Worm (Caenorhabditis elegans) whole organism, young adult: ENCODE data around the gene T26G10.5.

Source experiments
- B0019.2 ChIP-seq: fragments of 200-800 bp; sonication (Bioruptor generic); conservative IDR thresholded peaks from 2 replicates; pipeline ENCODE4 v1.3.6; 2022; ENCODE audit warnings: missing genetic modification reagents, missing genetic modification characterization, missing compliant biosample characterization
- C17E4.6 ChIP-seq: fragments of 200-800 bp; sonication (Bioruptor generic); IDR thresholded peaks from 2 replicates; pipeline ENCODE4 v1.3.6; 2022; ENCODE audit warnings: missing genetic modification reagents, missing genetic modification characterization, missing compliant biosample characterization
- F10E7.11 ChIP-seq: sonication (generic microtip); optimal IDR thresholded peaks from 2 replicates; lab custom pipeline; 2017; ENCODE audit warnings: mild to moderate bottlenecking, missing genetic modification characterization, moderate library complexity, missing compliant biosample characterization
- F22D6.2 ChIP-seq: sonication (generic microtip); optimal IDR thresholded peaks from 2 replicates; lab custom pipeline; 2016; ENCODE audit warnings: mild to moderate bottlenecking, missing genetic modification characterization, missing compliant biosample characterization
- F23B12.7 ChIP-seq: sonication (generic microtip); optimal IDR thresholded peaks from 2 replicates; lab custom pipeline; 2017; ENCODE audit warnings: missing genetic modification characterization, mild to moderate bottlenecking, missing compliant biosample characterization, antibody characterized with exemption, moderate library complexity; ENCODE audit not compliant: insufficient read depth
- F39B2.1 ChIP-seq: fragments of 200-800 bp; sonication (Bioruptor generic); IDR thresholded peaks from 2 replicates; pipeline ENCODE4 v1.3.6; 2022; ENCODE audit warnings: missing genetic modification reagents, missing genetic modification characterization, missing compliant biosample characterization
- F55B11.4 ChIP-seq: sonication (generic microtip); optimal IDR thresholded peaks from 2 replicates; lab custom pipeline; 2016; ENCODE audit warnings: missing compliant biosample characterization, missing genetic modification characterization, borderline replicate concordance; ENCODE audit not compliant: insufficient read depth
- K11D2.4 ChIP-seq: fragments of 200-800 bp; sonication (Bioruptor generic); IDR thresholded peaks from 2 replicates; pipeline ENCODE4 v1.3.6; 2022; ENCODE audit warnings: missing genetic modification reagents, missing genetic modification characterization, missing compliant biosample characterization
- K12H6.12 ChIP-seq: fragments of 200-800 bp; sonication (Bioruptor generic); optimal IDR thresholded peaks from 2 replicates; lab custom pipeline; 2018; ENCODE audit warnings: mild to moderate bottlenecking, missing genetic modification characterization, missing compliant biosample characterization
- T26A5.8 ChIP-seq: sonication (generic microtip); optimal IDR thresholded peaks from 2 replicates; lab custom pipeline; 2016; ENCODE audit warnings: missing genetic modification characterization, missing compliant biosample characterization
- Y95B8A.8 ChIP-seq: fragments of 200-800 bp; sonication (Bioruptor generic); IDR thresholded peaks from 2 replicates; pipeline ENCODE4 v1.3.6; 2022; ENCODE audit warnings: missing genetic modification reagents, missing genetic modification characterization, missing compliant biosample characterization
- akir-1 ChIP-seq: fragments of 200-800 bp; sonication (Bioruptor generic); optimal IDR thresholded peaks from 2 replicates; lab custom pipeline; 2018; ENCODE audit warnings: mild to moderate bottlenecking, missing genetic modification characterization, moderate library complexity, missing compliant biosample characterization
- bed-1 ChIP-seq: fragments of 200-800 bp; sonication (Bioruptor generic); IDR thresholded peaks from 2 replicates; pipeline ENCODE4 v1.3.6; 2022; ENCODE audit warnings: missing genetic modification reagents, missing genetic modification characterization, missing compliant biosample characterization
- bed-2 ChIP-seq: fragments of 200-800 bp; sonication (Bioruptor generic); IDR thresholded peaks from 2 replicates; pipeline ENCODE4 v1.3.6; 2022; ENCODE audit warnings: missing genetic modification reagents, missing genetic modification characterization, missing compliant biosample characterization
- cebp-1 ChIP-seq, 2 experiments: fragments of 200-800 bp in 1 of 2; sonication (Bioruptor generic) in 1 of 2; sonication (generic microtip) in 1 of 2; IDR thresholded peaks in 1 of 2; optimal IDR thresholded peaks in 1 of 2; 2 replicates each; pipeline versions ENCODE4 v1.3.6 to Lab custom; 2017 to 2022; ENCODE audit warnings: missing compliant biosample characterization in 2 of 2, missing genetic modification characterization in 2 of 2, mild to moderate bottlenecking in 1 of 2, missing genetic modification reagents in 1 of 2, moderate library complexity in 1 of 2
- ceh-100 ChIP-seq: fragments of 200-800 bp; sonication (Bioruptor generic); IDR thresholded peaks from 2 replicates; pipeline ENCODE4 v1.3.6; 2022; ENCODE audit warnings: missing genetic modification reagents, missing genetic modification characterization, missing compliant biosample characterization
- ceh-91 ChIP-seq: fragments of 200-800 bp; sonication (Bioruptor generic); IDR thresholded peaks from 2 replicates; pipeline ENCODE4 v1.3.6; 2022; ENCODE audit warnings: missing genetic modification reagents, missing genetic modification characterization, missing compliant biosample characterization
- dpff-1 ChIP-seq: sonication (generic microtip); optimal IDR thresholded peaks from 2 replicates; lab custom pipeline; 2017; ENCODE audit warnings: mild to moderate bottlenecking, missing genetic modification characterization, missing compliant biosample characterization
- efl-1 ChIP-seq: fragments of 150-350 bp; optimal IDR thresholded peaks from 2 replicates; lab custom pipeline; 2014; ENCODE audit warnings: missing biosample characterization, missing genetic modification reagents, missing genetic modification characterization
- ekl-4 ChIP-seq: fragments of 200-800 bp; sonication (Bioruptor generic); IDR thresholded peaks from 2 replicates; pipeline ENCODE4 v1.3.6; 2022; ENCODE audit warnings: missing genetic modification reagents, missing genetic modification characterization, missing compliant biosample characterization
- him-1 ChIP-seq: sonication (generic microtip); optimal IDR thresholded peaks from 2 replicates; lab custom pipeline; 2016; ENCODE audit warnings: missing genotype, missing genetic modification reagents, missing genetic modification characterization, missing compliant biosample characterization
- hlh-12 ChIP-seq: sonication (generic microtip); optimal IDR thresholded peaks from 2 replicates; lab custom pipeline; 2016; ENCODE audit warnings: missing genetic modification characterization, missing compliant biosample characterization
- hlh-26 ChIP-seq: fragments of 200-800 bp; sonication (Bioruptor generic); conservative IDR thresholded peaks from 2 replicates; pipeline ENCODE4 v1.3.6; 2022; ENCODE audit warnings: missing genetic modification reagents, missing genetic modification characterization, missing compliant biosample characterization
- hmg-1.2 ChIP-seq: fragments of 200-800 bp; sonication (Bioruptor generic); IDR thresholded peaks from 2 replicates; pipeline ENCODE4 v1.3.6; 2022; ENCODE audit warnings: missing genetic modification reagents, missing genetic modification characterization, missing compliant biosample characterization
- hmg-20 ChIP-seq: fragments of 200-800 bp; sonication (Bioruptor generic); IDR thresholded peaks from 2 replicates; pipeline ENCODE4 v1.3.6; 2022; ENCODE audit warnings: missing genetic modification reagents, missing genetic modification characterization, missing compliant biosample characterization
- lin-26 ChIP-seq: fragments of 200-800 bp; sonication (Bioruptor generic); IDR thresholded peaks from 2 replicates; pipeline ENCODE4 v1.3.6; 2022; ENCODE audit warnings: missing genetic modification reagents, missing genetic modification characterization, missing compliant biosample characterization
- lin-35 ChIP-seq, 3 experiments: fragments of 150-350 bp in 2 of 3; sonication (generic microtip) in 1 of 3; optimal IDR thresholded peaks; 2 replicates each; lab custom pipeline; 2014 to 2018; ENCODE audit warnings: missing biosample characterization in 3 of 3, missing genetic modification characterization in 3 of 3, missing genetic modification reagents in 3 of 3
- lin-40 ChIP-seq: sonication (generic microtip); optimal IDR thresholded peaks from 2 replicates; lab custom pipeline; 2016; ENCODE audit warnings: missing genetic modification characterization, mild to moderate bottlenecking, missing compliant biosample characterization, missing genotype, missing genetic modification reagents
- lir-1 ChIP-seq: fragments of 200-800 bp; sonication (Bioruptor generic); conservative IDR thresholded peaks from 2 replicates; pipeline ENCODE4 v1.3.6; 2022; ENCODE audit warnings: missing genetic modification reagents, missing genetic modification characterization, missing compliant biosample characterization
- madf-10 ChIP-seq: sonication (generic microtip); optimal IDR thresholded peaks from 2 replicates; lab custom pipeline; 2016; ENCODE audit warnings: mild to moderate bottlenecking, missing genetic modification characterization, missing compliant biosample characterization
- madf-8 ChIP-seq: fragments of 200-800 bp; sonication (Bioruptor generic); conservative IDR thresholded peaks from 2 replicates; pipeline ENCODE4 v1.3.6; 2022; ENCODE audit warnings: missing genetic modification reagents, missing genetic modification characterization, missing compliant biosample characterization
- nfya-1 ChIP-seq: sonication (generic microtip); optimal IDR thresholded peaks from 2 replicates; lab custom pipeline; 2017; ENCODE audit warnings: antibody characterized with exemption, missing compliant biosample characterization, missing genetic modification characterization, borderline replicate concordance; ENCODE audit not compliant: insufficient read depth
- nfyb-1 ChIP-seq: fragments of 200-800 bp; sonication (Bioruptor generic); IDR thresholded peaks from 2 replicates; pipeline ENCODE4 v1.3.6; 2022; ENCODE audit warnings: missing genetic modification reagents, missing genetic modification characterization, missing compliant biosample characterization
- nhr-120 ChIP-seq: fragments of 200-800 bp; sonication (Bioruptor generic); IDR thresholded peaks from 2 replicates; pipeline ENCODE4 v1.3.6; 2022; ENCODE audit warnings: missing genetic modification characterization, missing compliant biosample characterization
- nhr-90 ChIP-seq: sonication (generic microtip); optimal IDR thresholded peaks from 2 replicates; lab custom pipeline; 2016; ENCODE audit warnings: missing genotype, mild to moderate bottlenecking, missing genetic modification characterization, missing compliant biosample characterization
- repo-1 ChIP-seq: sonication (generic microtip); optimal IDR thresholded peaks from 2 replicates; lab custom pipeline; 2017; ENCODE audit warnings: mild to moderate bottlenecking, missing genetic modification characterization, missing compliant biosample characterization
- rpc-1 ChIP-seq, 2 experiments: fragments of 150-350 bp in 1 of 2; sonication (generic microtip) in 1 of 2; optimal IDR thresholded peaks; 2 replicates each; lab custom pipeline; 2014 to 2018; ENCODE audit warnings: missing biosample characterization in 1 of 2, missing genetic modification characterization in 1 of 2, missing genetic modification reagents in 1 of 2, missing genotype in 1 of 2
- snpc-3.4 ChIP-seq: sonication (generic microtip); optimal IDR thresholded peaks from 2 replicates; lab custom pipeline; 2017; ENCODE audit warnings: missing genetic modification characterization, mild to moderate bottlenecking, missing compliant biosample characterization, antibody characterized with exemption, moderate library complexity, missing genotype, missing genetic modification reagents
- sptf-2 ChIP-seq: fragments of 200-800 bp; sonication (Bioruptor generic); optimal IDR thresholded peaks from 2 replicates; lab custom pipeline; 2018; ENCODE audit warnings: mild to moderate bottlenecking, missing genetic modification characterization, missing compliant biosample characterization
- tbp1 ChIP-seq: fragments of 200-800 bp; sonication (Bioruptor generic); optimal IDR thresholded peaks from 2 replicates; lab custom pipeline; 2018; ENCODE audit warnings: mild to moderate bottlenecking, missing genetic modification characterization, missing compliant biosample characterization
- tbx-9 ChIP-seq: sonication (generic microtip); optimal IDR thresholded peaks from 2 replicates; lab custom pipeline; 2016; ENCODE audit warnings: borderline replicate concordance, missing genetic modification characterization, inconsistent platforms, missing compliant biosample characterization
- tlf-1 ChIP-seq: fragments of 200-800 bp; sonication (Bioruptor generic); optimal IDR thresholded peaks from 2 replicates; lab custom pipeline; 2018; ENCODE audit warnings: mild to moderate bottlenecking, missing genetic modification characterization, missing compliant biosample characterization
- unc-130 ChIP-seq: sonication (generic microtip); optimal IDR thresholded peaks from 2 replicates; lab custom pipeline; 2016; ENCODE audit warnings: missing genetic modification reagents, missing genetic modification characterization, missing compliant biosample characterization
- xnd-1 ChIP-seq: sonication (generic microtip); optimal IDR thresholded peaks from 2 replicates; lab custom pipeline; 2016; ENCODE audit warnings: missing genotype, missing genetic modification reagents, missing genetic modification characterization, missing compliant biosample characterization
- ztf-25 ChIP-seq: fragments of 200-800 bp; sonication (Bioruptor generic); IDR thresholded peaks from 2 replicates; pipeline ENCODE4 v1.3.6; 2022; ENCODE audit warnings: missing genetic modification reagents, missing genetic modification characterization, missing compliant biosample characterization
- ztf-3 ChIP-seq: fragments of 200-800 bp; sonication (Bioruptor generic); optimal IDR thresholded peaks from 2 replicates; lab custom pipeline; 2018; ENCODE audit warnings: mild to moderate bottlenecking, missing genetic modification characterization, missing compliant biosample characterization

The T26G10.5 gene

ce11 chrIII:9461894-9462784 is 35.9 kb upstream of the T26G10.5 start (continued):
- no peak for TF ChIP-seq F22D6.2
- TF ChIP-seq dpff-1 (tag; lab: Kevin White, UChicago), result no peak
- TF ChIP-seq C17E4.6 (GFP tag; lab: Robert Waterston, UW), result no peak
- no peak for TF ChIP-seq nhr-90 (tag; lab: Kevin White, UChicago)
- no peak for TF ChIP-seq F23B12.7 (tag; lab: Kevin White, UChicago)
- no peak for TF ChIP-seq ceh-91 (GFP tag; lab: Robert Waterston, UW)
- no peak for TF ChIP-seq lin-40 (tag; lab: Kevin White, UChicago)
- TF ChIP-seq efl-1 (GFP tag; lab: Kevin White, UChicago), result no peak
- TF ChIP-seq sptf-2 (GFP tag; lab: Kevin White, UChicago), result no peak
- no peak for TF ChIP-seq ekl-4
- TF ChIP-seq bed-1 (GFP tag; lab: Robert Waterston, UW), result no peak
- TF ChIP-seq bed-2, result no peak
- TF ChIP-seq tbx-9 (tag; lab: Kevin White, UChicago), result no peak
- TF ChIP-seq cebp-1 (GFP tag; IDR thresholded peaks at IDR 0.05; lab: Robert Waterston, UW), result no peak
- no peak for TF ChIP-seq cebp-1 (tag; optimal IDR thresholded peaks at IDR 0.05; lab: Kevin White, UChicago)
- no peak for TF ChIP-seq ztf-3 (GFP tag; lab: Kevin White, UChicago)
- TF ChIP-seq madf-8 (GFP tag; lab: Robert Waterston, UW), result no peak
- no peak for TF ChIP-seq him-1 (tag; lab: Kevin White, UChicago)
- no peak for TF ChIP-seq tlf-1 (GFP tag; lab: Kevin White, UChicago)
- TF ChIP-seq rpc-1 (optimal IDR thresholded peaks at IDR 0.05; lab: Kevin White, UChicago), result no peak
- no peak for TF ChIP-seq rpc-1 (tag; optimal IDR thresholded peaks at IDR 0.05; lab: Kevin White, UChicago)
- TF ChIP-seq lin-26 (GFP tag; lab: Robert Waterston, UW), result peak; percentile 72; the same call in 1 of the 2 replicates
- no peak for TF ChIP-seq K11D2.4 (GFP tag; lab: Robert Waterston, UW)
- TF ChIP-seq nfyb-1 (GFP tag; lab: Robert Waterston, UW), result no peak
- TF ChIP-seq T26A5.8 (tag; lab: Kevin White, UChicago), result no peak
- no peak for TF ChIP-seq F55B11.4
- no peak for TF ChIP-seq akir-1 (GFP tag; lab: Kevin White, UChicago)
- TF ChIP-seq lin-35 (GFP tag; optimal IDR thresholded peaks at IDR 0.05; lab: Kevin White, UChicago), result no peak
- no peak for TF ChIP-seq F39B2.1 (GFP tag; lab: Robert Waterston, UW)
- TF ChIP-seq unc-130, result no peak
- TF ChIP-seq Y95B8A.8, result no peak
- TF ChIP-seq ceh-100 (GFP tag; lab: Robert Waterston, UW), result peak; percentile 16; the same call in 1 of the 2 replicates
- no peak for TF ChIP-seq B0019.2 (GFP tag; lab: Robert Waterston, UW)
- TF ChIP-seq F10E7.11, result no peak
- TF ChIP-seq K12H6.12 (tag; lab: Kevin White, UChicago), result no peak
- TF ChIP-seq repo-1 (tag; lab: Kevin White, UChicago), result no peak
- TF ChIP-seq ztf-25, result no peak
- no peak for TF ChIP-seq lir-1
- TF ChIP-seq madf-10 (tag; lab: Kevin White, UChicago), result no peak
- TF ChIP-seq snpc-3.4 (tag; lab: Kevin White, UChicago), result no peak
- TF ChIP-seq nhr-120, result no peak
- no peak; the same call in 1 of the 2 replicates for TF ChIP-seq hmg-1.2 (GFP tag; lab: Robert Waterston, UW)
- no peak for TF ChIP-seq xnd-1 (tag; lab: Kevin White, UChicago)
- TF ChIP-seq hlh-12 (tag; lab: Kevin White, UChicago), result no peak
- TF ChIP-seq hmg-20 (GFP tag; lab: Robert Waterston, UW), result no peak
- TF ChIP-seq tbp1 (GFP tag; lab: Kevin White, UChicago), result peak; percentile 26
- no peak for TF ChIP-seq hlh-26
- no peak for TF ChIP-seq nfya-1
